Worm (Caenorhabditis elegans): ENCODE data around the gene hot-8.

DNA sequence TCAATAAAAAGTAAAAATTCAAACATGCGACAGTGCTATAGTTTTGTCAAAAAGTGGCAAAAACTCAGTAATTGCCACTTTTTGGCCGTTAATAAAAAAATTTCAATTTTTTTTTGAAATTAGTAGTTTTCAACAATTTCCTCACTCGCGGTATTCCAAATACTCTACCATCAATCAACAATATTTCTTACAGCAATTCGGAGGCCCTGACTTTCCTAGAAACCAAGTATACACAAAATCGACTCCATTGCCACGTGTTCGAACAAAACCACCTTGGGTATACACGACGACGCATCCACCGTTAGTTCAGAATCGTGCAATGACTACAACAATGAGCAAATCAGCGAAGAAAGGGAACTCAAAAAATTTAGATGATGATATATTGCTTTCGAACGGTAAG, 8.5 kb upstream of the hot-8 start:
- TF ChIP-seq dao-5 (tag; optimal IDR thresholded peaks at IDR 0.05) (no peak), him-1 (tag; optimal IDR thresholded peaks at IDR 0.05) (no peak), W03F9.2 (tag; optimal IDR thresholded peaks at IDR 0.05) (no peak)

All from whole organism, L4/young adult.